Worm (Caenorhabditis elegans): ENCODE results near the gene crh-2.

DNA sequence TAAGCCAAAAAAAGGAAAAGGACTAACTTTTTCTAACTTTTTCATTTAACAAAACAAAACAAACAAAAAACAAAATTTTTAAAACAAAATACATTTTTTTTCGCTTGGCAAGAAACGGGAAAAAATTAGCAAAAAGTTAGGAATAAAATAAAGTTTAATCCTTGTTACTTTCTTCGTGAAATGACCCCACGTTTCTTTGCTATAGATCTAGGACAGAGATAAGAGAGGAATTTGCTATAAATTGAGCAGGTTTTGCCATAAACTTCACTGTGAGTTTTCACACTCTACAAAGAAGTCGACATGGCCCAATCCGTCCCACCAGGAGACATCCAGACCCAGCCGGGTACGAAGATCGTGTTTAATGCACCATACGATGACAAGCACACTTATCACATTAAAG, 12.1 kb upstream of the crh-2 start, which contains the start of gene msp-50:
- TF ChIP-seq alr-1 (tag; optimal IDR thresholded peaks at IDR 0.05; ENCODE audit: borderline replicate concordance) (no peak), C34B4.2 (tag; optimal IDR thresholded peaks at IDR 0.05) (no peak)

Data from whole organism, L1 larva.